Fruit fly (Drosophila melanogaster): ENCODE measurements around the gene CG9121.

Gene CG9121

dm6 chr2L:5096222-5096621 lies 45.4 kb upstream of the CG9121 start, which contains the start of gene CG4230 (continued):
- TF ChIP-seq lmd (GFP tag; IDR thresholded peaks at IDR 0.05) (no peak), br (optimal IDR thresholded peaks at IDR 0.05) (no peak), ATbp (GFP tag; optimal IDR thresholded peaks at IDR 0.05) (no peak), Dip3 (GFP tag; optimal IDR thresholded peaks at IDR 0.05) (no peak), CG14014 (GFP tag; IDR thresholded peaks at IDR 0.05) (no peak), CG4404 (GFP tag; IDR thresholded peaks at IDR 0.05) (no peak), CG31388 (GFP tag; optimal IDR thresholded peaks at IDR 0.05) (no peak), trh (GFP tag; optimal IDR thresholded peaks at IDR 0.05) (no peak), caup (GFP tag; optimal IDR thresholded peaks at IDR 0.05; ENCODE audit: severe bottlenecking) (no peak), dpn (GFP tag; optimal IDR thresholded peaks at IDR 0.05) (no peak), CG17359 (tag; optimal IDR thresholded peaks at IDR 0.05) (no peak), cad (GFP tag; optimal IDR thresholded peaks at IDR 0.05) (no peak), CG12219 (GFP tag; optimal IDR thresholded peaks at IDR 0.05) (no peak), cg (GFP tag; optimal IDR thresholded peaks at IDR 0.05) (no peak), corto (GFP tag; optimal IDR thresholded peaks at IDR 0.05) (no peak), E2f2 (GFP tag; IDR thresholded peaks at IDR 0.05) (peak; percentile 36; the same call in 1 of the 2 replicates), HLHmδ (GFP tag; optimal IDR thresholded peaks at IDR 0.05) (no peak), CG34224 (GFP tag; IDR thresholded peaks at IDR 0.05; ENCODE audit: partially characterized antibody) (peak; percentile 78)

dm6 chr2L:5095350-5095962 lies 44.6 kb upstream of the CG9121 start:
- TF ChIP-seq CG10321 (GFP tag; IDR thresholded peaks at IDR 0.05) (no peak), mld (GFP tag; IDR thresholded peaks at IDR 0.05; ENCODE audit: partially characterized antibody) (no peak), vvl (GFP tag; IDR thresholded peaks at IDR 0.05) (peak; percentile 65), CG42726 (GFP tag; IDR thresholded peaks at IDR 0.05; ENCODE audit: partially characterized antibody) (no peak), Asciz (GFP tag; optimal IDR thresholded peaks at IDR 0.05) (no peak), CG34422 (GFP tag; IDR thresholded peaks at IDR 0.05) (no peak), inv (GFP tag; IDR thresholded peaks at IDR 0.05; ENCODE audit: partially characterized antibody) (no peak), Med (GFP tag) (no peak), ci (GFP tag; IDR thresholded peaks at IDR 0.05) (no peak), CG17802 (tag; optimal IDR thresholded peaks at IDR 0.05) (no peak), bbx (GFP tag; IDR thresholded peaks at IDR 0.05; ENCODE audit: partially characterized antibody) (no peak), CG2199 (GFP tag; IDR thresholded peaks at IDR 0.05) (0 out of 3 replicates have a peak, but pooled peaks have one; percentile 14), lbe (GFP tag; optimal IDR thresholded peaks at IDR 0.05) (peak; percentile 8), fu2 (GFP tag; optimal IDR thresholded peaks at IDR 0.05) (no peak), Eip74EF (GFP tag; optimal IDR thresholded peaks at IDR 0.05) (peak in 1 of 2 experiments; percentile 92), CG12219 (GFP tag; optimal IDR thresholded peaks at IDR 0.05) (no peak), da (GFP tag; optimal IDR thresholded peaks at IDR 0.05) (no peak), Doc3 (GFP tag; IDR thresholded peaks at IDR 0.05; ENCODE audit: partially characterized antibody) (no peak), odd (GFP tag; optimal IDR thresholded peaks at IDR 0.05) (no peak), trem (tag; optimal IDR thresholded peaks at IDR 0.05) (no peak), CG12769 (tag; optimal IDR thresholded peaks at IDR 0.05) (peak; percentile 83), CG1529 (GFP tag; optimal IDR thresholded peaks at IDR 0.05) (no peak), sim (GFP tag; IDR thresholded peaks at IDR 0.05) (no peak), CG16815 (GFP tag; optimal IDR thresholded peaks at IDR 0.05) (no peak), CG4820 (GFP tag; optimal IDR thresholded peaks at IDR 0.05) (no peak), CG4282 (GFP tag; optimal IDR thresholded peaks at IDR 0.05) (no peak), Poxn (GFP tag; IDR thresholded peaks at IDR 0.05) (no peak), unc-4 (GFP tag; IDR thresholded peaks at IDR 0.05; ENCODE audit: partially characterized antibody) (no peak), Ptx1 (GFP tag; IDR thresholded peaks at IDR 0.05) (no peak), CG8290 (GFP tag; optimal IDR thresholded peaks at IDR 0.05) (no peak), CG8290 (tag; optimal IDR thresholded peaks at IDR 0.05) (peak in 1 of 2 experiments; percentile 46), CG2129 (GFP tag; IDR thresholded peaks at IDR 0.05; ENCODE audit: partially characterized antibody) (no peak), CG7987 (GFP tag; optimal IDR thresholded peaks at IDR 0.05) (peak; percentile 21)

All from whole organism, embryonic.